Worm (Caenorhabditis elegans) whole organism, L4 larva: ENCODE data around the gene F40F12.9.

Source experiments
- D1046.2 ChIP-seq: fragments of 200-800 bp; sonication (Bioruptor generic); IDR thresholded peaks from 2 replicates; pipeline ENCODE4 v1.3.6; 2022; ENCODE audit warnings: missing genetic modification characterization, missing compliant biosample characterization
- F10B5.3 ChIP-seq: sonication (generic microtip); optimal IDR thresholded peaks from 2 replicates; lab custom pipeline; 2016; ENCODE audit warnings: mild to moderate bottlenecking, missing genetic modification characterization, missing compliant biosample characterization
- F26F4.8 ChIP-seq: fragments of 200-800 bp; sonication (Bioruptor generic); conservative IDR thresholded peaks from 2 replicates; pipeline ENCODE4 v1.3.6; 2022; ENCODE audit warnings: missing genetic modification characterization, missing compliant biosample characterization
- F44E2.7 ChIP-seq: fragments of 200-800 bp; sonication (Bioruptor generic); IDR thresholded peaks from 2 replicates; pipeline ENCODE4 v2.1.2; 2022; ENCODE audit warnings: missing genetic modification characterization, missing compliant biosample characterization
- F49E8.2 ChIP-seq: sonication (generic microtip); optimal IDR thresholded peaks from 2 replicates; lab custom pipeline; 2016; ENCODE audit warnings: missing compliant biosample characterization, mild to moderate bottlenecking, missing genetic modification characterization, borderline replicate concordance
- aha-1 ChIP-seq: fragments of 150-350 bp; peaks from one replicate; lab custom pipeline; 2014; ENCODE audit warnings: missing biosample characterization, missing genetic modification characterization
- aly-2 ChIP-seq: sonication (generic microtip); optimal IDR thresholded peaks from 2 replicates; lab custom pipeline; 2018; ENCODE audit warnings: missing biosample characterization, missing genetic modification characterization
- ama-1 ChIP-seq: fragments of 150-350 bp; optimal IDR thresholded peaks from 2 replicates; lab custom pipeline; 2014; ENCODE audit warnings: inconsistent platforms, mixed read lengths
- ceh-28 ChIP-seq: fragments of 150-350 bp; optimal IDR thresholded peaks from 2 replicates; lab custom pipeline; 2014; ENCODE audit warnings: missing biosample characterization, missing genetic modification reagents, missing genetic modification characterization
- ceh-32 ChIP-seq: sonication (generic microtip); optimal IDR thresholded peaks from 2 replicates; lab custom pipeline; 2016; ENCODE audit warnings: mild to moderate bottlenecking, missing genetic modification characterization, missing compliant biosample characterization; ENCODE audit not compliant: poor library complexity
- ceh-82 ChIP-seq: sonication (generic microtip); optimal IDR thresholded peaks from 2 replicates; lab custom pipeline; 2017; ENCODE audit warnings: missing biosample characterization, missing genetic modification characterization
- daf-16 ChIP-seq, 3 experiments: sonication (generic microtip); optimal IDR thresholded peaks; 2 replicates each; lab custom pipeline; 2016 to 2017; ENCODE audit warnings: missing genetic modification characterization in 3 of 3, missing genetic modification reagents in 3 of 3, mild to moderate bottlenecking in 2 of 3, missing compliant biosample characterization in 2 of 3, missing biosample characterization in 1 of 3, moderate library complexity in 1 of 3
- dmd-9 ChIP-seq: fragments of 200-800 bp; sonication (Bioruptor generic); IDR thresholded peaks from 2 replicates; pipeline ENCODE4 v1.3.6; 2022; ENCODE audit warnings: missing genetic modification reagents, missing genetic modification characterization, missing compliant biosample characterization
- dpl-1 ChIP-seq: fragments of 150-350 bp; optimal IDR thresholded peaks from 2 replicates; lab custom pipeline; 2014; ENCODE audit warnings: missing biosample characterization, missing genetic modification reagents, missing genetic modification characterization
- dve-1 ChIP-seq: sonication (generic microtip); optimal IDR thresholded peaks from 2 replicates; lab custom pipeline; 2017; ENCODE audit warnings: antibody characterized with exemption, mild to moderate bottlenecking, missing genetic modification characterization, missing compliant biosample characterization; ENCODE audit not compliant: insufficient read depth
- egl-43 ChIP-seq: fragments of 200-800 bp; sonication (Bioruptor generic); IDR thresholded peaks from 2 replicates; pipeline ENCODE4 v1.3.6; 2022; ENCODE audit warnings: missing genetic modification reagents, missing genetic modification characterization, missing compliant biosample characterization
- hif-1 ChIP-seq, 2 experiments: sonication (generic microtip); optimal IDR thresholded peaks; 2 replicates each; lab custom pipeline; 2016 to 2017; ENCODE audit warnings: missing compliant biosample characterization in 2 of 2, missing genetic modification characterization in 2 of 2, missing genetic modification reagents in 2 of 2, missing genotype in 2 of 2, mild to moderate bottlenecking in 1 of 2
- hlh-30 ChIP-seq: sonication (generic microtip); optimal IDR thresholded peaks from 2 replicates; lab custom pipeline; 2017; ENCODE audit warnings: antibody characterized with exemption, mild to moderate bottlenecking, missing genetic modification characterization, missing compliant biosample characterization; ENCODE audit not compliant: insufficient read depth
- lim-7 ChIP-seq: fragments of 200-800 bp; sonication (Bioruptor generic); IDR thresholded peaks from 2 replicates; pipeline ENCODE4 v1.3.6; 2022; ENCODE audit warnings: missing genetic modification characterization, missing compliant biosample characterization
- lin-38 ChIP-seq: fragments of 200-800 bp; sonication (Bioruptor generic); IDR thresholded peaks from 2 replicates; pipeline ENCODE4 v1.3.6; 2022; ENCODE audit warnings: missing genetic modification reagents, missing genetic modification characterization, missing compliant biosample characterization
- lir-3 ChIP-seq: sonication (generic microtip); optimal IDR thresholded peaks from 2 replicates; lab custom pipeline; 2016; ENCODE audit warnings: mild to moderate bottlenecking, missing genetic modification characterization, missing compliant biosample characterization
- lsy-2 ChIP-seq, 2 experiments: fragments of 150-350 bp in 1 of 2; sonication (generic microtip) in 1 of 2; optimal IDR thresholded peaks; 2 replicates each; lab custom pipeline; 2014 to 2017; ENCODE audit warnings: missing biosample characterization in 2 of 2, missing genetic modification characterization in 2 of 2
- madf-9 ChIP-seq: fragments of 200-800 bp; sonication (Bioruptor generic); conservative IDR thresholded peaks from 2 replicates; pipeline ENCODE4 v1.3.6; 2022; ENCODE audit warnings: missing genetic modification reagents, missing genetic modification characterization, missing compliant biosample characterization
- mdl-1 ChIP-seq, 2 experiments: fragments of 150-350 bp in 1 of 2; sonication (generic microtip) in 1 of 2; optimal IDR thresholded peaks; 2 replicates each; lab custom pipeline; 2014 to 2017; ENCODE audit warnings: missing biosample characterization in 2 of 2, missing genetic modification characterization in 2 of 2
- mes-2 ChIP-seq: sonication (generic microtip); optimal IDR thresholded peaks from 2 replicates; lab custom pipeline; 2016; ENCODE audit warnings: missing genotype, mild to moderate bottlenecking, missing genetic modification characterization, missing compliant biosample characterization; ENCODE audit not compliant: poor library complexity, severe bottlenecking
- nhr-11 ChIP-seq: fragments of 150-350 bp; optimal IDR thresholded peaks from 2 replicates; lab custom pipeline; 2014; ENCODE audit warnings: missing biosample characterization, missing genetic modification characterization
- nhr-237 ChIP-seq: sonication (generic microtip); optimal IDR thresholded peaks from 2 replicates; lab custom pipeline; 2017; ENCODE audit warnings: missing biosample characterization, missing genetic modification characterization
- nhr-25 ChIP-seq: sonication (generic microtip); optimal IDR thresholded peaks from 2 replicates; lab custom pipeline; 2017; ENCODE audit warnings: missing genetic modification characterization, mild to moderate bottlenecking, missing compliant biosample characterization, antibody characterized with exemption, moderate library complexity, borderline replicate concordance; ENCODE audit not compliant: insufficient read depth
- nhr-28 ChIP-seq: fragments of 150-350 bp; optimal IDR thresholded peaks from 2 replicates; lab custom pipeline; 2014; ENCODE audit warnings: missing biosample characterization, missing genetic modification characterization
- nhr-77 ChIP-seq: fragments of 150-350 bp; optimal IDR thresholded peaks from 2 replicates; lab custom pipeline; 2014; ENCODE audit warnings: missing biosample characterization, missing genetic modification characterization
- php-3 ChIP-seq: fragments of 200-800 bp; sonication (Bioruptor generic); IDR thresholded peaks from 2 replicates; pipeline ENCODE4 v1.3.6; 2022; ENCODE audit warnings: missing genetic modification reagents, missing genetic modification characterization, missing compliant biosample characterization
- rbr-2 ChIP-seq: sonication (generic microtip); optimal IDR thresholded peaks from 2 replicates; lab custom pipeline; 2016; ENCODE audit warnings: missing genotype, missing genetic modification characterization, missing compliant biosample characterization
- sdz-12 ChIP-seq: fragments of 200-800 bp; sonication (Bioruptor generic); optimal IDR thresholded peaks from 2 replicates; lab custom pipeline; 2018; ENCODE audit warnings: mild to moderate bottlenecking, missing genetic modification characterization, missing compliant biosample characterization
- snpc-4 ChIP-seq: fragments of 150-350 bp; optimal IDR thresholded peaks from 2 replicates; lab custom pipeline; 2014; ENCODE audit warnings: missing biosample characterization, missing genetic modification characterization
- spr-1 ChIP-seq: sonication (generic microtip); optimal IDR thresholded peaks from 2 replicates; lab custom pipeline; 2016; ENCODE audit warnings: mild to moderate bottlenecking, missing genetic modification characterization, missing compliant biosample characterization
- unc-62 ChIP-seq, 3 experiments: fragments of 150-350 bp in 1 of 3; sonication (generic microtip); optimal IDR thresholded peaks in 2 of 3; peaks in 1 of 3; 1 replicate in 1 of 3; 2 replicates in 2 of 3; lab custom pipeline; 2014 to 2017; ENCODE audit warnings: missing biosample characterization in 3 of 3, missing genetic modification characterization in 3 of 3, missing genetic modification reagents in 3 of 3, missing genotype in 1 of 3
- vab-7 ChIP-seq: fragments of 200-800 bp; sonication (Bioruptor generic); IDR thresholded peaks from 2 replicates; pipeline ENCODE4 v1.3.6; 2022; ENCODE audit warnings: missing genetic modification reagents, missing genetic modification characterization, missing compliant biosample characterization
- zfp-3 ChIP-seq: fragments of 200-800 bp; sonication (Bioruptor generic); conservative IDR thresholded peaks from 2 replicates; pipeline ENCODE4 v1.3.6; 2022; ENCODE audit warnings: missing genetic modification reagents, missing genetic modification characterization, missing compliant biosample characterization
- zip-2 ChIP-seq: fragments of 150-350 bp; optimal IDR thresholded peaks from 2 replicates; lab custom pipeline; 2014; ENCODE audit warnings: missing biosample characterization, missing genetic modification characterization

F40F12.9 gene

ce11 chrIII:9946806-9947419, 35.8 kb downstream of the F40F12.9 start, which contains the start of gene K03H1.7:
Gene K03H1.7, plus strand, starts transcription at chrIII:9947405.
- TF ChIP-seq mes-2 (tag; lab: Kevin White, UChicago) (peak; percentile 23), aha-1 (tag; lab: Kevin White, UChicago) (peak; percentile 5), ceh-82 (tag; lab: Kevin White, UChicago) (no peak), dpl-1 (GFP tag; lab: Kevin White, UChicago) (peak; percentile 59), spr-1 (tag; lab: Kevin White, UChicago) (no peak)
- TF ChIP-seq, all 104 proteins: peak for 3

ce11 chrIII:9950244-9950643, 39.1 kb downstream of the F40F12.9 start, which contains the start of gene K03H1.13:
Gene K03H1.13, minus strand, starts transcription at chrIII:9950344.
- no peak for TF ChIP-seq nhr-77 (tag; lab: Kevin White, UChicago)
- TF ChIP-seq zfp-3 (GFP tag; lab: Robert Waterston, UW): no peak
- no peak for TF ChIP-seq aly-2 (tag; lab: Kevin White, UChicago)
- no peak for TF ChIP-seq dve-1 (tag; lab: Kevin White, UChicago)
- TF ChIP-seq vab-7 (GFP tag; lab: Robert Waterston, UW): no peak
- no peak for TF ChIP-seq sdz-12 (GFP tag; lab: Kevin White, UChicago)
- TF ChIP-seq ceh-82 (tag; lab: Kevin White, UChicago): no peak
- TF ChIP-seq snpc-4 (tag; lab: Kevin White, UChicago): no peak
- no peak for TF ChIP-seq lim-7 (GFP tag; lab: Robert Waterston, UW)
- TF ChIP-seq ceh-32: no peak
- no peak for TF ChIP-seq zip-2
- no peak for TF ChIP-seq mes-2 (tag; lab: Kevin White, UChicago)
- TF ChIP-seq D1046.2 (GFP tag; lab: Robert Waterston, UW): no peak
- no peak for TF ChIP-seq F26F4.8 (GFP tag; lab: Robert Waterston, UW)
- no peak for TF ChIP-seq madf-9 (GFP tag; lab: Robert Waterston, UW)

DNA sequence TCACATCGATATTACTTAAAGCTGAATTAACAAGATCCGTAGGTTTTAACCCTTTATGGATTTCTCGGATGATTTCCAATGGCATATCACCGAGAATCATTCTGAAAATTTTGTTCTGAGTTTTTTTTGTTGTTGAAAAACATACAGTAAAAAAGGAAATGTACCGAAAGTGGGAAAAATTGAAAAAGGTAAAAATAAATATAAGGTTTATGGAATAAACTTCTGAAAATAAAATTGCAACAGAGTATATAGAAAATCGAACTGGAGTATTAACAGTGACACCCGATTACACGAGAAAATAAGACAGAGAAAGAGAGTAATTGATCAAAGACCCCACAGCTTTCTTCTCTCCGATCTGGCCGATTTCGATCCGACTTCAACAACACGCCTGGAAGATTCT, 40.7 kb downstream of the F40F12.9 start, which contains the start of gene K03H1.11:
K03H1.11 (minus strand) TSS at position 101 of the 400 bp plus-strand sequence.
- TF ChIP-seq unc-62 (GFP tag; optimal IDR thresholded peaks at IDR 0.05 in 1 of 2; lab: Kevin White, UChicago) (peak in 1 of 2 experiments; percentile 31), unc-62 (tag; optimal IDR thresholded peaks at IDR 0.05; lab: Kevin White, UChicago) (no peak), nhr-11 (tag; lab: Kevin White, UChicago) (no peak)

- TF ChIP-seq lsy-2 (tag; optimal IDR thresholded peaks at IDR 0.05; lab: Kevin White, UChicago): peak in 1 of 2 experiments; percentile 53
- peak; percentile 18 for TF ChIP-seq nhr-28 (tag; lab: Kevin White, UChicago)
- peak; percentile 17 for TF ChIP-seq mes-2 (tag; lab: Kevin White, UChicago)
- peak; percentile 44 for TF ChIP-seq lin-38 (GFP tag; lab: Robert Waterston, UW)
- no peak for TF ChIP-seq ceh-28
- TF ChIP-seq lir-3 (tag; lab: Kevin White, UChicago): no peak
- TF ChIP-seq daf-16 (GFP tag; optimal IDR thresholded peaks at IDR 0.05; lab: Kevin White, UChicago): no peak
- peak; percentile 19 for TF ChIP-seq daf-16 (tag; optimal IDR thresholded peaks at IDR 0.05; lab: Kevin White, UChicago)
Measured at ce11 chrIII:9956123-9956522, 45.0 kb downstream of the F40F12.9 start, which contains the start of gene mog-1. Gene mog-1, minus strand, starts transcription at chrIII:9956215.

ce11 chrIII:9956665-9957401, 45.7 kb downstream of the F40F12.9 start, which contains the start of gene alx-1:
Gene alx-1, plus strand, starts transcription at chrIII:9957351.
- TF ChIP-seq hif-1 (tag; optimal IDR thresholded peaks at IDR 0.05; lab: Kevin White, UChicago) (no peak), php-3 (GFP tag; lab: Robert Waterston, UW) (no peak), nhr-11 (tag; lab: Kevin White, UChicago) (no peak), egl-43 (no peak), F49E8.2 (tag; lab: Kevin White, UChicago) (no peak), F10B5.3 (tag; lab: Kevin White, UChicago) (no peak), nhr-25 (tag; lab: Kevin White, UChicago) (no peak), nhr-237 (no peak), madf-9 (GFP tag; lab: Robert Waterston, UW) (no peak), hlh-30 (tag; lab: Kevin White, UChicago) (peak; percentile 53), mdl-1 (tag; optimal IDR thresholded peaks at IDR 0.05; lab: Kevin White, UChicago) (no peak), dmd-9 (GFP tag; lab: Robert Waterston, UW) (no peak), rbr-2 (tag; lab: Kevin White, UChicago) (no peak), ama-1 (lab: Kevin White, UChicago) (no peak), F44E2.7 (GFP tag; lab: Robert Waterston, UW) (no peak)
